Fruit fly (Drosophila melanogaster): ENCODE measurements around the gene Nepl17.

dm6 chr3R:28904816-28905435 is 32.2 kb downstream of the Nepl17 start:
- TF ChIP-seq Hr39 (optimal IDR thresholded peaks at IDR 0.05) (no peak), CkIIα-i1 (GFP tag; IDR thresholded peaks at IDR 0.05) (no peak), Fer3 (tag; optimal IDR thresholded peaks at IDR 0.05) (peak; percentile 70), ERR (GFP tag; optimal IDR thresholded peaks at IDR 0.05) (peak; percentile 75), Vsx1 (GFP tag; optimal IDR thresholded peaks at IDR 0.05) (no peak), Abd-B (GFP tag; optimal IDR thresholded peaks at IDR 0.05) (peak; percentile 62), CG34224 (GFP tag; IDR thresholded peaks at IDR 0.05; ENCODE audit: partially characterized antibody) (no peak)
